Worm (Caenorhabditis elegans) whole organism, mixed stage, embryonic: ENCODE measurements around the gene F20D6.8.

Experiments
- elt-1 ChIP-seq: sonication (generic microtip); optimal IDR thresholded peaks from 2 replicates; lab custom pipeline; 2017; ENCODE audit warnings: missing genetic modification characterization, mild to moderate bottlenecking, missing compliant biosample characterization, antibody characterized with exemption, moderate library complexity, borderline replicate concordance; ENCODE audit not compliant: insufficient read depth
- lin-13 ChIP-seq: fragments of 150-350 bp; optimal IDR thresholded peaks from 2 replicates; lab custom pipeline; 2014; ENCODE audit warnings: missing biosample characterization, missing genetic modification characterization
- nhr-12 ChIP-seq: fragments of 150-350 bp; optimal IDR thresholded peaks from 2 replicates; lab custom pipeline; 2014; ENCODE audit warnings: missing biosample characterization, missing genetic modification characterization
- nhr-237 ChIP-seq: fragments of 150-350 bp; optimal IDR thresholded peaks from 2 replicates; lab custom pipeline; 2014; ENCODE audit warnings: missing biosample characterization, missing genetic modification characterization
- pha-4 ChIP-seq: fragments of 150-350 bp; optimal IDR thresholded peaks from 2 replicates; lab custom pipeline; 2018; ENCODE audit warnings: missing biosample characterization, missing genetic modification reagents, missing genetic modification characterization
- snpc-4 ChIP-seq: fragments of 150-350 bp; optimal IDR thresholded peaks from 2 replicates; lab custom pipeline; 2014; ENCODE audit warnings: missing biosample characterization, missing genetic modification characterization
- unc-62 ChIP-seq: fragments of 150-350 bp; optimal IDR thresholded peaks from 2 replicates; lab custom pipeline; 2014; ENCODE audit warnings: missing biosample characterization, missing genetic modification reagents, missing genetic modification characterization
- zip-8 ChIP-seq: fragments of 150-350 bp; optimal IDR thresholded peaks from 2 replicates; lab custom pipeline; 2014; ENCODE audit warnings: missing biosample characterization, missing genetic modification characterization

ce11 chrV:8217118-8217517 is 49.0 kb upstream of the F20D6.8 start:
- TF ChIP-seq zip-8 (no peak), nhr-237 (tag; lab: Kevin White, UChicago) (no peak), elt-1 (tag; lab: Kevin White, UChicago) (no peak), snpc-4 (tag; lab: Kevin White, UChicago) (no peak), nhr-12 (tag; lab: Kevin White, UChicago) (no peak), unc-62 (GFP tag; lab: Kevin White, UChicago) (no peak), lin-13 (tag; lab: Kevin White, UChicago) (no peak), pha-4 (tag; lab: Kevin White, UChicago) (no peak)
